Fruit fly (Drosophila melanogaster): Measurements from ENCODE around the gene CG7542.

Gene CG7542

dm6 chr3L:17513893-17514616, 35.6 kb upstream of the CG7542 start, which contains the start of the genes U4-U6-60K and CG7564 (continued):
- TF ChIP-seq CG43689 (GFP tag; IDR thresholded peaks at IDR 0.05) (no peak), CG7357 (GFP tag; IDR thresholded peaks at IDR 0.05) (0 out of 3 replicates have a peak, but pooled peaks have one; percentile 47), nerfin-1 (tag; optimal IDR thresholded peaks at IDR 0.05) (peak; percentile 24), p53 (GFP tag; optimal IDR thresholded peaks at IDR 0.05) (no peak), sens (GFP tag) (peak; percentile 90), zen (tag; optimal IDR thresholded peaks at IDR 0.05) (peak; percentile 50), stwl (tag; optimal IDR thresholded peaks at IDR 0.05) (peak; percentile 25), peb (GFP tag; IDR thresholded peaks at IDR 0.05) (no peak), zen2 (GFP tag; IDR thresholded peaks at IDR 0.05; ENCODE audit: partially characterized antibody) (peak; percentile 83), CG17361 (GFP tag; IDR thresholded peaks at IDR 0.05) (peak; percentile 89), inv (GFP tag; IDR thresholded peaks at IDR 0.05; ENCODE audit: partially characterized antibody) (peak; percentile 99), jing (GFP tag; optimal IDR thresholded peaks at IDR 0.05) (no peak), Vsx1 (GFP tag; optimal IDR thresholded peaks at IDR 0.05) (no peak), unpg (GFP tag; optimal IDR thresholded peaks at IDR 0.05) (peak; percentile 21), ken (GFP tag; IDR thresholded peaks at IDR 0.05) (peak; percentile 19; the same call in 1 of the 3 replicates), CG10543 (GFP tag; optimal IDR thresholded peaks at IDR 0.05) (peak; percentile 72), ash1 (GFP tag; optimal IDR thresholded peaks at IDR 0.05) (no peak), CG1603 (tag; optimal IDR thresholded peaks at IDR 0.05) (peak; percentile 44), cg (GFP tag; optimal IDR thresholded peaks at IDR 0.05) (no peak), Opbp (GFP tag; IDR thresholded peaks at IDR 0.05; ENCODE audit: partially characterized antibody) (peak; percentile 97), CG12071 (GFP tag; optimal IDR thresholded peaks at IDR 0.05) (no peak)

dm6 chr3L:17529511-17530194, 20.0 kb upstream of the CG7542 start, which contains the start of the genes Edc3 and Nedd4:
Gene Edc3 (minus strand): TSS chr3L:17529861.
Gene Nedd4 (plus strand): TSS chr3L:17530081.
- TF ChIP-seq D19A (tag; optimal IDR thresholded peaks at IDR 0.05) (peak; percentile 41), Lhr (GFP tag; optimal IDR thresholded peaks at IDR 0.05) (peak; percentile 40), her (GFP tag; optimal IDR thresholded peaks at IDR 0.05) (no peak), CG2116 (GFP tag; optimal IDR thresholded peaks at IDR 0.05) (peak; percentile 52), CG4854 (GFP tag; optimal IDR thresholded peaks at IDR 0.05) (no peak), CG10147 (GFP tag; optimal IDR thresholded peaks at IDR 0.05) (peak; percentile 46), Asciz (GFP tag; optimal IDR thresholded peaks at IDR 0.05) (no peak), HmgD (GFP tag; optimal IDR thresholded peaks at IDR 0.05) (no peak), CG17829 (tag; optimal IDR thresholded peaks at IDR 0.05) (peak; percentile 47), CG31365 (tag; optimal IDR thresholded peaks at IDR 0.05) (no peak), CG1792 (GFP tag; optimal IDR thresholded peaks at IDR 0.05) (no peak), sisA (GFP tag; IDR thresholded peaks at IDR 0.05) (no peak), Sox100B (GFP tag; optimal IDR thresholded peaks at IDR 0.05) (peak; percentile 30), zfh1 (GFP tag; IDR thresholded peaks at IDR 0.05) (0 out of 3 replicates have a peak, but pooled peaks have one; percentile 5), Dip2 (GFP tag; IDR thresholded peaks at IDR 0.05) (no peak), CG14014 (GFP tag; IDR thresholded peaks at IDR 0.05) (no peak), fd64A (GFP tag; optimal IDR thresholded peaks at IDR 0.05) (no peak), Stat92E (GFP tag; optimal IDR thresholded peaks at IDR 0.05) (no peak), CG10267 (tag; optimal IDR thresholded peaks at IDR 0.05) (peak; percentile 75), CG6813 (GFP tag; optimal IDR thresholded peaks at IDR 0.05) (no peak), dm (GFP tag; optimal IDR thresholded peaks at IDR 0.05) (peak; percentile 23), Hr51 (GFP tag; optimal IDR thresholded peaks at IDR 0.05) (no peak), CG14965 (GFP tag; optimal IDR thresholded peaks at IDR 0.05; ENCODE audit: borderline replicate concordance) (no peak), CG14860 (GFP tag; IDR thresholded peaks at IDR 0.05; ENCODE audit: partially characterized antibody) (no peak), CG9215 (GFP tag; IDR thresholded peaks at IDR 0.05) (no peak), chm (GFP tag; IDR thresholded peaks at IDR 0.05) (no peak)

All from whole organism, embryonic.